Worm (Caenorhabditis elegans): ENCODE results near the gene Y66A7A.9.

Gene Y66A7A.9

DNA sequence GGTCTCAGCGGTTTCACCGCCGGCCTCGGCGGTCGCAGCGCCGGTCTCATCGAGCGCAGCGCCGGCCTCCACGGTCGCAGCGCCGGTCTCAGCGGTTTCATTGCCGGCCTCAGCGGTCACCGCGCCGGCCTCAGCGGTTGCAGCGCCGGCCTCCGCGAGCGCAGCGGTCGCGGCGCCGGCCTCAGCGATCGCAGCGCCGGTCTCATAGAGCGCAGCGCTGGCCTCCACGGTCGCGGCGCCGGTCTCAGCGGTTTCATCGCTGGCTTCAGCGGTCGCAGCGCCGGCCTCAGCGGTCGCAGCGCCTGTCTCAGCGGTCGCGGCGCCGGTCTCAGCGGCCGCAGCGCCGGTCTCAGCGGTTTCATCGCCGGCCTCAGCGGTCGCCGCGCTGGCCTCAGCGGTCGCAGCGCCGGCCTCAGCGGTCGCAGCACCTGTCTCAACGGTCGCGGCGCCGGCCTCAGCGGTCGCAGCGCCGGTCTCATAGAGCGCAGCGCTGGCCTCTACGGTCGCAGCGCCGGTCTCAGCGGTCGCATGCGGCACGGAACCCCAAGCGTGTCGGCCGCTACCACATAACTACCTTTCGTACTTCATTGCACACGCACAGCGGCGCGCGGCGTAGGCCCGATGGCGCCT, 538 bp downstream of the Y66A7A.9 start (continued):
- TF ChIP-seq rbr-2 (tag; optimal IDR thresholded peaks at IDR 0.05) (no peak), unc-62 (GFP tag; optimal IDR thresholded peaks at IDR 0.05 in 1 of 2) (no peak), unc-62 (tag; optimal IDR thresholded peaks at IDR 0.05) (no peak), php-3 (GFP tag; IDR thresholded peaks at IDR 0.05) (0 out of 2 replicates have a peak, but pooled peaks have one; percentile 23), ceh-32 (tag; optimal IDR thresholded peaks at IDR 0.05; ENCODE audit: poor library complexity) (no peak)

DNA sequence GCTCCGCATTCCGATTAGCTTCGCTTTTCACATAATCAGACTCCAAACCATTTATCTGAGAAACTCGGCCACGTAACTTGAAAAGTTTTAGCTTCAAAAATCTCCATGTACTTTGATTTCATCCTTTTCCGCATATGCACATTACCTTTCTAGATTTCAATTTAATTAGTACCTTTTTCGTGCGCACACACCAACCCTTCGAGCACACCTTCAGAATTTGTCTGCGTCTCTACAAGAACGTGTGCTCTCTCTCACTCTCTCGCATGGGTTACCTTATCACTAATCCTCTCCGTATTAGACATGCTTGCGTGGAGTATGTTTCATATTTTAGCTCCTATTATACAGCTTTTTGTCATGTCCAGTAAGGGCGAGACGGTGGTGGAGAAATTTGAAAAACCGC, 2.7 kb downstream of the Y66A7A.9 start, which contains the start of gene Y66D12A.30:
Y66D12A.30 (plus strand) TSS at position 301 of the 400 bp plus-strand sequence.
- no peak for TF ChIP-seq lin-39 (tag; optimal IDR thresholded peaks at IDR 0.05)
- TF ChIP-seq aha-1 (tag), result no peak

DNA sequence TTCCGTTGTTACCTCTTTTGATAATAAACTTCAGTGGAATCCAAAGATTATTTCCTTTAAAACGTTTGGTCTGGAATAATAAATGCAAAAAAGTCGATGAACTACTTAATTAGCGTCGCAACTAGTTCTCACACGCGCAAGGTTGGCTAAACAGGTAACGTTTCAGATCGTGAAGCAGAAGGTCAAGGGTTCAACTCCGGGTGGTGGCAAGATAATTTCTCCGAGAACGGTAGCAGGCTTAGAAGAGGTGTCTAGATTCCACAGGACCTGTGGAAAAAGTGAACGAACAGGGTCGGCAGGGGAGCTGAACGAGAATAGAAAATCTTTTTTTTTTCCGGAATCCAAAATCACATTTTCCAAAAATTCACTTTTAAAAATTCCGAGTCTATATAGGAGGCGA, 3.3 kb downstream of the Y66A7A.9 start:
- TF ChIP-seq tra-1 (GFP tag; IDR thresholded peaks at IDR 0.05) (0 out of 2 replicates have a peak, but pooled peaks have one; percentile 9), snpc-1.2 (GFP tag; IDR thresholded peaks at IDR 0.05) (0 out of 2 replicates have a peak, but pooled peaks have one; percentile 24), lin-38 (GFP tag; IDR thresholded peaks at IDR 0.05) (peak; percentile 62), egl-43 (GFP tag; IDR thresholded peaks at IDR 0.05) (peak; percentile 56; the same call in 1 of the 2 replicates), dmd-8 (GFP tag; IDR thresholded peaks at IDR 0.05) (0 out of 2 replicates have a peak, but pooled peaks have one; percentile 53), lim-7 (GFP tag; IDR thresholded peaks at IDR 0.05) (0 out of 2 replicates have a peak, but pooled peaks have one; percentile 45), ctbp-1 (GFP tag; IDR thresholded peaks at IDR 0.05) (0 out of 2 replicates have a peak, but pooled peaks have one; percentile 32)

DNA sequence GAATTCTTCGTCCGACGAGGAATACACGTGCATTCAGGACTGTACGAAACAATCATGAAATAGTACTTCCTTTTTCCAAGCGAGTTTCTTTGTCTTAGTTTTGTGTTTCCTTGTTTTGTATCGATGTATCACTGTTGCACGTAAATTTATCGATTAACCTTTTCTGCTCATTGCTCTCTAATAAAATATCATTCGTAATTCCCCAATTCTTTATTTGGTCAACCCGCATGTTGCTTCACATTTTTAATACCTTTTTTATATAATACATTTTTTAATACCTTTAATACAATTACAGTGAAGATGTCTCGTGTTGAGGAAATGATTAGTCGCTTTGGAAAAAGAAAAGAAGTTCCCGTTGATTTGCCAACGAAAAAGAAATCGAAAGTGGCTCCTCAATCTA, 4.4 kb downstream of the Y66A7A.9 start, which contains the start of gene Y66D12A.1:
Y66D12A.1 (plus strand) TSS at position 301 of the 400 bp plus-strand sequence.
- TF ChIP-seq hmg-1.1 (GFP tag; IDR thresholded peaks at IDR 0.05) (no peak), nhr-10 (tag; optimal IDR thresholded peaks at IDR 0.05) (no peak), hlh-11 (tag; optimal IDR thresholded peaks at IDR 0.05) (no peak), T26A8.4 (GFP tag; IDR thresholded peaks at IDR 0.05) (no peak), lsy-2 (tag; optimal IDR thresholded peaks at IDR 0.05) (no peak), php-3 (GFP tag; IDR thresholded peaks at IDR 0.05) (no peak), cey-2 (tag; optimal IDR thresholded peaks at IDR 0.05; ENCODE audit: borderline replicate concordance, insufficient read depth) (no peak), dpl-1 (GFP tag; optimal IDR thresholded peaks at IDR 0.05) (no peak), duxl-1 (tag; optimal IDR thresholded peaks at IDR 0.05; ENCODE audit: poor library complexity) (no peak), gei-8 (GFP tag; optimal IDR thresholded peaks at IDR 0.05) (no peak), zfp-3 (GFP tag; conservative IDR thresholded peaks at IDR 0.05) (no peak), zip-11 (GFP tag; IDR thresholded peaks at IDR 0.05) (no peak), nhr-6 (tag; optimal IDR thresholded peaks at IDR 0.05) (no peak), ZK337.2 (GFP tag; IDR thresholded peaks at IDR 0.05) (no peak), vab-7 (GFP tag; IDR thresholded peaks at IDR 0.05) (no peak)

DNA sequence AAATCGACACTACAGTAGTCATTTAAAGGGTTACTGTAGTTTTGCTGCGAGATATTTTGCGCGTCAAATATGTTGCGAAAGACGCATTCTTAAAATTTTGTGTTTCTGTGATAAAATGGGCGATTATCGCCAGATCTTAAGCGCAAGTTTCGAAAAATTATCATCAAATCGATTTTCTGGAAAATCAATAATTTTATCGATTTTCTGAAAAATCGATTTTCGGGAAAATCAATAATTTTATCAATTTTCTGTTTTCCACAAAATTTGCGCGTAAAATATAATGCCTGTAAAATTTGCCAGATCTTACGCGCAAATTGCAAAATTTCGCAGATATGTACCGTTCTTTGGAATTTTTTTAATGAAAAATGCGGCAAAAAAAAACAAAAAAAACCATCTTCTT, 20.2 kb downstream of the Y66A7A.9 start:
- TF ChIP-seq dmd-6 (GFP tag; IDR thresholded peaks at IDR 0.05) (no peak), ceh-28 (tag; optimal IDR thresholded peaks at IDR 0.05) (peak; percentile 84)

DNA sequence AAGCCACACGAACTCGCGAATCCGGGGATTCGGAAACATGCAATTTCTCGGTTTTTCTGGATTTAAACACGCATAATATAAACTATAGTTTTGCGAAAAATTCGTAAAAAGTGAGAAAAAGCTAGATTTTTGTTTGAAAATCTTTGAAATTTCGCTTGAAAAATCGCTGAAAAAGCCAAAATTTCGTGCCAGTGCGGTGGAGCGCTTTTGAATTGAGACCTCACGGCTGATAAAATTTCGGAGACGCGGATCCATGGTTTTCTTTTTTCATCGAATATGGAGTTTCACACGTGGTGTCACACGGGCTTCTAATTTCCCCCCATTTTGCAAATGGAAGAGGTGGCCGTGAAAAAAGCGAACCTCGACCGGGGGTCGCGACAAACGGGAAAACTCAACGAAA, 22.0 kb downstream of the Y66A7A.9 start:
- TF ChIP-seq ZK337.2 (GFP tag; IDR thresholded peaks at IDR 0.05) (no peak), F44E2.7 (GFP tag; IDR thresholded peaks at IDR 0.05) (no peak), lin-38 (GFP tag; IDR thresholded peaks at IDR 0.05) (peak; percentile 80), mep-1 (tag; optimal IDR thresholded peaks at IDR 0.05) (no peak), arid-1 (GFP tag; conservative IDR thresholded peaks at IDR 0.05) (no peak)
